Fruit fly (Drosophila melanogaster): ENCODE data around the gene rtp.

rtp gene

dm6 chr3R:5278627-5279026 lies 41.5 kb upstream of the rtp start (continued):
- TF ChIP-seq Bgb (GFP tag; IDR thresholded peaks at IDR 0.05; ENCODE audit: partially characterized antibody) (no peak), aop (GFP tag; IDR thresholded peaks at IDR 0.05) (no peak), CG14860 (GFP tag; IDR thresholded peaks at IDR 0.05; ENCODE audit: partially characterized antibody) (no peak), CG12299 (tag; optimal IDR thresholded peaks at IDR 0.05) (no peak), CrebB (tag; optimal IDR thresholded peaks at IDR 0.05) (no peak), CG1792 (GFP tag; optimal IDR thresholded peaks at IDR 0.05) (no peak), Adf1 (GFP tag; IDR thresholded peaks at IDR 0.05) (peak; percentile 51; the same call in 1 of the 2 replicates), eyg (GFP tag; optimal IDR thresholded peaks at IDR 0.05) (no peak), CG4424 (GFP tag; optimal IDR thresholded peaks at IDR 0.05) (no peak)

dm6 chr3R:5277735-5278134 lies 40.6 kb upstream of the rtp start, which contains the start of gene CG31538:
Gene CG31538, minus strand, starts transcription at chr3R:5277835.
- TF ChIP-seq org-1 (GFP tag; optimal IDR thresholded peaks at IDR 0.05) (no peak), CG12219 (GFP tag; optimal IDR thresholded peaks at IDR 0.05) (no peak), fd64A (GFP tag; optimal IDR thresholded peaks at IDR 0.05) (no peak), Trl (optimal IDR thresholded peaks at IDR 0.05) (no peak), Trl (GFP tag; optimal IDR thresholded peaks at IDR 0.05) (no peak), CG8290 (GFP tag; optimal IDR thresholded peaks at IDR 0.05) (no peak), CG8290 (tag; optimal IDR thresholded peaks at IDR 0.05) (no peak), CG1792 (GFP tag; optimal IDR thresholded peaks at IDR 0.05) (no peak), CG11398 (GFP tag; optimal IDR thresholded peaks at IDR 0.05) (no peak), Spps (tag; optimal IDR thresholded peaks at IDR 0.05) (no peak), MESR4 (GFP tag; optimal IDR thresholded peaks at IDR 0.05) (no peak), C15 (GFP tag; IDR thresholded peaks at IDR 0.05) (no peak), CG4820 (GFP tag; optimal IDR thresholded peaks at IDR 0.05) (no peak), Hsf (GFP tag; optimal IDR thresholded peaks at IDR 0.05) (no peak), so (GFP tag; IDR thresholded peaks at IDR 0.05) (no peak), schlank (tag; optimal IDR thresholded peaks at IDR 0.05) (no peak)

dm6 chr3R:5270806-5271205 lies 33.7 kb upstream of the rtp start:
- TF ChIP-seq HmgZ (tag; optimal IDR thresholded peaks at IDR 0.05) (peak; percentile 24), HLH3B (GFP tag; IDR thresholded peaks at IDR 0.05) (0 out of 2 replicates have a peak, but pooled peaks have one; percentile 5), bsh (GFP tag; optimal IDR thresholded peaks at IDR 0.05) (no peak), tin (GFP tag; optimal IDR thresholded peaks at IDR 0.05) (peak; percentile 13), stwl (tag; optimal IDR thresholded peaks at IDR 0.05) (peak; percentile 43), vvl (GFP tag; IDR thresholded peaks at IDR 0.05) (peak; percentile 55; the same call in 1 of the 2 replicates), Med (GFP tag) (peak; percentile 79), dmrt99B (tag; optimal IDR thresholded peaks at IDR 0.05) (no peak), MESR4 (GFP tag; optimal IDR thresholded peaks at IDR 0.05) (peak; percentile 7), mam (GFP tag; optimal IDR thresholded peaks at IDR 0.05) (peak; percentile 13), zen (tag; optimal IDR thresholded peaks at IDR 0.05) (peak; percentile 14), stc (GFP tag; IDR thresholded peaks at IDR 0.05) (0 out of 2 replicates have a peak, but pooled peaks have one; percentile 19), CG16863 (GFP tag; optimal IDR thresholded peaks at IDR 0.05) (peak; percentile 2), Pdp1 (GFP tag; optimal IDR thresholded peaks at IDR 0.05) (peak in 1 of 2 experiments; percentile 29), ewg (GFP tag; optimal IDR thresholded peaks at IDR 0.05) (peak; percentile 89), Trl (optimal IDR thresholded peaks at IDR 0.05) (no peak), Trl (GFP tag; optimal IDR thresholded peaks at IDR 0.05) (peak; percentile 16), gem (tag; optimal IDR thresholded peaks at IDR 0.05) (no peak), chn (GFP tag; optimal IDR thresholded peaks at IDR 0.05) (no peak), C15 (GFP tag; IDR thresholded peaks at IDR 0.05) (peak; percentile 27; the same call in 1 of the 3 replicates), CG8290 (GFP tag; optimal IDR thresholded peaks at IDR 0.05) (no peak), CG8290 (tag; optimal IDR thresholded peaks at IDR 0.05) (peak; percentile 24 to 50), MBD-R2 (GFP tag; IDR thresholded peaks at IDR 0.05) (0 out of 2 replicates have a peak, but pooled peaks have one; percentile 36), Nf-YC (tag; optimal IDR thresholded peaks at IDR 0.05) (peak; percentile 4), CG10979 (tag; optimal IDR thresholded peaks at IDR 0.05) (peak; percentile 23), seq (GFP tag; IDR thresholded peaks at IDR 0.05) (0 out of 2 replicates have a peak, but pooled peaks have one; percentile 13), Gug (GFP tag; IDR thresholded peaks at IDR 0.05) (peak; percentile 11; the same call in 2 of the 4 replicates), disco-r (GFP tag; optimal IDR thresholded peaks at IDR 0.05) (no peak), CG6791 (GFP tag; IDR thresholded peaks at IDR 0.05; ENCODE audit: partially characterized antibody) (0 out of 3 replicates have a peak, but pooled peaks have one; percentile 20), Meics (GFP tag; optimal IDR thresholded peaks at IDR 0.05) (peak; percentile 16)
